Worm (Caenorhabditis elegans) whole organism, late embryonic: ENCODE measurements around the gene nhr-206.

ENCODE experiments used
- C08G9.2 ChIP-seq: sonication (generic microtip); optimal IDR thresholded peaks from 2 replicates; lab custom pipeline; 2016; ENCODE audit warnings: mild to moderate bottlenecking, missing genetic modification characterization, moderate library complexity, missing compliant biosample characterization
- C38D4.7 ChIP-seq: fragments of 200-800 bp; sonication (Bioruptor generic); optimal IDR thresholded peaks from 2 replicates; lab custom pipeline; 2018; ENCODE audit warnings: mild to moderate bottlenecking, missing genetic modification characterization, moderate library complexity, missing compliant biosample characterization
- F13H6.1 ChIP-seq: sonication (generic microtip); optimal IDR thresholded peaks from 2 replicates; lab custom pipeline; 2016; ENCODE audit warnings: missing genetic modification characterization, missing compliant biosample characterization
- K09A11.1 ChIP-seq: sonication (generic microtip); optimal IDR thresholded peaks from 2 replicates; lab custom pipeline; 2017; ENCODE audit warnings: antibody characterized with exemption, mild to moderate bottlenecking, missing genetic modification characterization, missing compliant biosample characterization; ENCODE audit not compliant: insufficient read depth
- Y22D7AL.16 ChIP-seq: sonication (generic microtip); optimal IDR thresholded peaks from 2 replicates; lab custom pipeline; 2016; ENCODE audit warnings: missing genetic modification characterization, missing compliant biosample characterization
- ama-1 ChIP-seq: fragments of 150-350 bp; optimal IDR thresholded peaks from 2 replicates; lab custom pipeline; 2014
- ceh-14 ChIP-seq: sonication (generic microtip); optimal IDR thresholded peaks from 2 replicates; lab custom pipeline; 2016; ENCODE audit warnings: missing genotype, missing genetic modification characterization, missing compliant biosample characterization
- ceh-22 ChIP-seq: sonication (generic microtip); optimal IDR thresholded peaks from 2 replicates; lab custom pipeline; 2017; ENCODE audit warnings: missing biosample characterization, missing genetic modification characterization
- ceh-30 ChIP-seq: fragments of 150-350 bp; optimal IDR thresholded peaks from 2 replicates; lab custom pipeline; 2014; ENCODE audit warnings: missing biosample characterization, missing genetic modification characterization
- ceh-6 ChIP-seq: fragments of 200-800 bp; sonication (Bioruptor generic); optimal IDR thresholded peaks from 2 replicates; lab custom pipeline; 2018; ENCODE audit warnings: mild to moderate bottlenecking, missing genetic modification characterization, missing compliant biosample characterization
- ceh-9 ChIP-seq: sonication (generic microtip); optimal IDR thresholded peaks from 2 replicates; lab custom pipeline; 2016; ENCODE audit warnings: mild to moderate bottlenecking, missing genetic modification characterization, inconsistent platforms, missing compliant biosample characterization
- che-1 ChIP-seq: sonication (generic microtip); optimal IDR thresholded peaks from 2 replicates; lab custom pipeline; 2016; ENCODE audit warnings: mild to moderate bottlenecking, missing genetic modification characterization, missing compliant biosample characterization
- dmd-4 ChIP-seq: sonication (generic microtip); optimal IDR thresholded peaks from 2 replicates; lab custom pipeline; 2016; ENCODE audit warnings: borderline replicate concordance, missing genetic modification characterization, missing compliant biosample characterization
- dve-1 ChIP-seq: sonication (generic microtip); optimal IDR thresholded peaks from 2 replicates; lab custom pipeline; 2017; ENCODE audit warnings: antibody characterized with exemption, mild to moderate bottlenecking, missing genetic modification characterization, missing compliant biosample characterization
- elt-4 ChIP-seq: sonication (generic microtip); optimal IDR thresholded peaks from 2 replicates; lab custom pipeline; 2016; ENCODE audit warnings: missing genetic modification characterization, missing compliant biosample characterization
- ets-4 ChIP-seq: sonication (generic microtip); optimal IDR thresholded peaks from 2 replicates; lab custom pipeline; 2016; ENCODE audit warnings: missing genetic modification characterization, missing compliant biosample characterization
- fax-1 ChIP-seq: sonication (generic microtip); optimal IDR thresholded peaks from 2 replicates; lab custom pipeline; 2016; ENCODE audit warnings: missing genotype, missing genetic modification characterization, missing compliant biosample characterization
- fkh-6 ChIP-seq: sonication (generic microtip); optimal IDR thresholded peaks from 2 replicates; lab custom pipeline; 2016; ENCODE audit warnings: missing genetic modification characterization, missing compliant biosample characterization
- gmeb-2 ChIP-seq: sonication (generic microtip); optimal IDR thresholded peaks from 2 replicates; lab custom pipeline; 2016; ENCODE audit warnings: missing genetic modification characterization, inconsistent platforms, missing compliant biosample characterization
- hlh-30 ChIP-seq: sonication (generic microtip); optimal IDR thresholded peaks from 2 replicates; lab custom pipeline; 2017; ENCODE audit warnings: antibody characterized with exemption, missing genetic modification characterization, missing compliant biosample characterization; ENCODE audit not compliant: insufficient read depth
- hlh-6 ChIP-seq: sonication (generic microtip); optimal IDR thresholded peaks from 2 replicates; lab custom pipeline; 2016; ENCODE audit warnings: missing genotype, missing genetic modification characterization, missing compliant biosample characterization
- hlh-8 ChIP-seq: sonication (generic microtip); optimal IDR thresholded peaks from 2 replicates; lab custom pipeline; 2016; ENCODE audit warnings: missing genotype, missing genetic modification characterization, missing compliant biosample characterization
- lim-6 ChIP-seq: sonication (generic microtip); optimal IDR thresholded peaks from 2 replicates; lab custom pipeline; 2016; ENCODE audit warnings: missing genetic modification characterization, missing compliant biosample characterization
- madf-2 ChIP-seq: sonication (generic microtip); optimal IDR thresholded peaks from 2 replicates; lab custom pipeline; 2017; ENCODE audit warnings: missing genetic modification characterization, missing compliant biosample characterization
- nhr-232 ChIP-seq: sonication (generic microtip); optimal IDR thresholded peaks from 2 replicates; lab custom pipeline; 2016; ENCODE audit warnings: missing genetic modification characterization, missing compliant biosample characterization
- pat-9 ChIP-seq: fragments of 200-800 bp; sonication (Bioruptor generic); optimal IDR thresholded peaks from 2 replicates; lab custom pipeline; 2018; ENCODE audit warnings: mild to moderate bottlenecking, missing genetic modification characterization, moderate library complexity, missing compliant biosample characterization
- pax-1 ChIP-seq: fragments of 150-350 bp; optimal IDR thresholded peaks from 2 replicates; lab custom pipeline; 2014; ENCODE audit warnings: missing biosample characterization, missing genetic modification characterization
- pha-4 ChIP-seq: fragments of 150-350 bp; optimal IDR thresholded peaks from 2 replicates; lab custom pipeline; 2018; ENCODE audit warnings: missing biosample characterization, missing genetic modification reagents, missing genetic modification characterization
- pqm-1 ChIP-seq: sonication (generic microtip); optimal IDR thresholded peaks from 2 replicates; lab custom pipeline; 2016; ENCODE audit warnings: missing genetic modification characterization, missing compliant biosample characterization
- pros-1 ChIP-seq: fragments of 150-350 bp; optimal IDR thresholded peaks from 2 replicates; lab custom pipeline; 2014; ENCODE audit warnings: missing biosample characterization, missing genetic modification reagents, missing genetic modification characterization
- rnt-1 ChIP-seq: sonication (generic microtip); optimal IDR thresholded peaks from 2 replicates; lab custom pipeline; 2016; ENCODE audit warnings: missing genetic modification characterization, missing compliant biosample characterization
- sdc-2 ChIP-seq: sonication (generic microtip); optimal IDR thresholded peaks from 2 replicates; lab custom pipeline; 2016; ENCODE audit warnings: missing genotype, missing genetic modification characterization, missing compliant biosample characterization
- sox-2 ChIP-seq: fragments of 200-800 bp; sonication (Bioruptor generic); IDR thresholded peaks from 2 replicates; pipeline ENCODE4 v1.3.6; 2022; ENCODE audit warnings: missing genetic modification reagents, missing genetic modification characterization, missing compliant biosample characterization
- syd-9 ChIP-seq: sonication (generic microtip); optimal IDR thresholded peaks from 2 replicates; lab custom pipeline; 2016; ENCODE audit warnings: mild to moderate bottlenecking, missing genetic modification characterization, moderate library complexity, missing compliant biosample characterization
- tbx-2 ChIP-seq: sonication (generic microtip); optimal IDR thresholded peaks from 2 replicates; lab custom pipeline; 2016; ENCODE audit warnings: missing genetic modification characterization, missing compliant biosample characterization
- ttx-3 ChIP-seq: sonication (generic microtip); optimal IDR thresholded peaks from 2 replicates; lab custom pipeline; 2016; ENCODE audit warnings: missing genetic modification reagents, missing genetic modification characterization, missing compliant biosample characterization
- unc-86 ChIP-seq: sonication (generic microtip); optimal IDR thresholded peaks from 2 replicates; lab custom pipeline; 2016; ENCODE audit warnings: missing genetic modification characterization, missing compliant biosample characterization
- zip-5 ChIP-seq: sonication (generic microtip); optimal IDR thresholded peaks from 2 replicates; lab custom pipeline; 2016; ENCODE audit warnings: missing genetic modification characterization, missing compliant biosample characterization
- ztf-16 ChIP-seq: sonication (generic microtip); optimal IDR thresholded peaks from 2 replicates; lab custom pipeline; 2017; ENCODE audit warnings: missing genetic modification characterization, missing compliant biosample characterization

The nhr-206 gene

ce11 chrV:12091759-12092158 is at the start of gene nhr-206:
nhr-206 (plus strand) TSS chrV:12092006.
- TF ChIP-seq hlh-30 (no peak), pax-1 (tag; lab: Kevin White, UChicago) (no peak), ama-1 (no peak), lim-6 (tag; lab: Kevin White, UChicago) (no peak), rnt-1 (no peak), Y22D7AL.16 (tag; lab: Kevin White, UChicago) (no peak)

- TF ChIP-seq madf-2 (tag; lab: Kevin White, UChicago) (no peak), dve-1 (tag; lab: Kevin White, UChicago) (no peak), ets-4 (tag; lab: Kevin White, UChicago) (no peak), K09A11.1 (tag; lab: Kevin White, UChicago) (no peak), che-1 (tag; lab: Kevin White, UChicago) (no peak), pros-1 (tag; lab: Kevin White, UChicago) (no peak), pqm-1 (no peak), Y22D7AL.16 (tag; lab: Kevin White, UChicago) (no peak), F13H6.1 (no peak), fax-1 (tag; lab: Kevin White, UChicago) (no peak), nhr-232 (tag; lab: Kevin White, UChicago) (no peak), rnt-1 (no peak)
These were observed 46.7 kb upstream of the nhr-206 start, which contains the start of gene F10C2.5 for ce11 chrV:12045132-12045531. F10C2.5 (plus strand) TSS chrV:12045432.

- no peak for TF ChIP-seq hlh-8 (tag; lab: Kevin White, UChicago)
- no peak for TF ChIP-seq Y22D7AL.16 (tag; lab: Kevin White, UChicago)
- TF ChIP-seq elt-4: no peak
- no peak for TF ChIP-seq tbx-2 (tag; lab: Kevin White, UChicago)
- TF ChIP-seq lim-6 (tag; lab: Kevin White, UChicago): no peak
- no peak for TF ChIP-seq K09A11.1 (tag; lab: Kevin White, UChicago)
- TF ChIP-seq pha-4: no peak
- no peak for TF ChIP-seq hlh-6
- no peak for TF ChIP-seq C08G9.2 (tag; lab: Kevin White, UChicago)
- TF ChIP-seq ttx-3 (tag; lab: Kevin White, UChicago): no peak
- TF ChIP-seq dmd-4: no peak
- no peak for TF ChIP-seq gmeb-2 (tag; lab: Kevin White, UChicago)
- no peak for TF ChIP-seq ceh-30 (tag; lab: Kevin White, UChicago)
- TF ChIP-seq ztf-16 (tag; lab: Kevin White, UChicago): no peak
These were observed 44.1 kb upstream of the nhr-206 start for ce11 chrV:12047735-12048134.

- TF ChIP-seq ceh-22 (tag; lab: Kevin White, UChicago): no peak
- TF ChIP-seq ceh-6 (GFP tag; lab: Kevin White, UChicago): no peak
- no peak for TF ChIP-seq ceh-14 (tag; lab: Kevin White, UChicago)
- TF ChIP-seq fkh-6 (tag; lab: Kevin White, UChicago): no peak
- no peak for TF ChIP-seq C38D4.7
- TF ChIP-seq unc-86 (tag; lab: Kevin White, UChicago): no peak
- no peak for TF ChIP-seq pat-9 (tag; lab: Kevin White, UChicago)
- TF ChIP-seq lim-6 (tag; lab: Kevin White, UChicago): no peak
- TF ChIP-seq ets-4 (tag; lab: Kevin White, UChicago): no peak
- TF ChIP-seq ttx-3 (tag; lab: Kevin White, UChicago): no peak
- no peak for TF ChIP-seq gmeb-2 (tag; lab: Kevin White, UChicago)
- no peak for TF ChIP-seq syd-9 (tag; lab: Kevin White, UChicago)
- TF ChIP-seq ceh-9 (tag; lab: Kevin White, UChicago): no peak
- no peak for TF ChIP-seq sdc-2
- TF ChIP-seq sox-2 (GFP tag; lab: Robert Waterston, UW): no peak
- TF ChIP-seq pros-1 (tag; lab: Kevin White, UChicago): no peak
- TF ChIP-seq tbx-2 (tag; lab: Kevin White, UChicago): no peak
- TF ChIP-seq zip-5 (tag; lab: Kevin White, UChicago): no peak
- TF ChIP-seq, all 69 proteins: peak for 0
These were observed 43.4 kb upstream of the nhr-206 start, which contains the start of gene dars-2 for ce11 chrV:12048445-12048844. dars-2 (plus strand) TSS chrV:12048745.
